In the genomic region with DNA sequence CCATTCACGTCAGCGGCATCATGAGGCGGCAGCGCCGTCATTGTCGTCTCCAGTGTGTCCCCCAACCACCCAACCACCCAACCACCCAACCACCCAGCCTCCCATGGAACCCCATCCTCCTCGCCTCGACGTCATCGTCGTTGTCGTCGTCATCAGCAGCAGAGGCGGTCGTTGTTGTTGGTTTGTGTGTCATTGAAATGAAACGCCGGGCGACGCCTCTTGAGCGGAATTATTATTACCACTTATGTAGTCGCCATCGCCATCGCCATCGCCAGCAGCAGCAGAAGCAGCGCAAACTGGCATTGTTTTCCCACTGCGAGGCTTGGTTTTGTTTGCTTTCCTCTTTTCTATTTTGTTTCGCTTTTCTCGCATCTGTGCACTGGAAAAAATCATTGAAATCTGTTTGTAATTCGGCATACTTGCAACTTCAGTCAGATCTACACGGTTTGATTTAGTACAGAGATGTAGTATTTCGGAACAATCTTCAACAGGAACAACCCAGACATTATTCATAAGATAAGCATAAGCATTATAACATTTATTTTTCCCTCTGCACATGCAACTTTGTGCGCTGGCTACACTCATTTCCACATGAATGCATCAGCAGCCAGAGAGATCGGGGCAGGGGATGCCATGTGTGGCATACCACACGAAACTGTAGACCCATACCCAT, we compare ENCODE assay signal across 2 fruit fly cellular contexts.
A peak's percentile ranks its signal among the peaks of the same experiment; 100 is the strongest.
TF ChIP-seq lines count a peak whose summit lies in the region.

No protein-coding gene starts in this region.

TF ChIP-seq in whole organism, embryonic, 481 proteins besides CTCF, POLR2A, EP300 and RAD21 (continued from another document and continues in another):
- peak; percentile 98 for TF ChIP-seq Antp (GFP tag; optimal IDR thresholded peaks at IDR 0.05; lab: Kevin White, UChicago)
- TF ChIP-seq CG15011 (GFP tag; optimal IDR thresholded peaks at IDR 0.05; lab: Kevin White, UChicago), result peak; percentile 80
- TF ChIP-seq ase (GFP tag; IDR thresholded peaks at IDR 0.05; lab: Robert Waterston, UW), result peak; percentile 91
- peak; percentile 54 for TF ChIP-seq gsb (GFP tag; IDR thresholded peaks at IDR 0.05; lab: Robert Waterston, UW)
- peak; percentile 88 for TF ChIP-seq CG3838 (GFP tag; optimal IDR thresholded peaks at IDR 0.05; lab: Kevin White, UChicago)
- peak; percentile 72 for TF ChIP-seq crol (GFP tag; IDR thresholded peaks at IDR 0.05; lab: Robert Waterston, UW)
- peak; percentile 97 for TF ChIP-seq tap (tag; optimal IDR thresholded peaks at IDR 0.05; lab: Kevin White, UChicago)
- peak; percentile 98 for TF ChIP-seq pnt (GFP tag; optimal IDR thresholded peaks at IDR 0.05; lab: Kevin White, UChicago)
- peak; percentile 90 for TF ChIP-seq wek (GFP tag; optimal IDR thresholded peaks at IDR 0.05; lab: Kevin White, UChicago)
- peak; percentile 86 for TF ChIP-seq CG7357 (GFP tag; IDR thresholded peaks at IDR 0.05; lab: Robert Waterston, UW)
- no peak for TF ChIP-seq hbn (GFP tag; IDR thresholded peaks at IDR 0.05; lab: Robert Waterston, UW; ENCODE audit: partially characterized antibody)
- peak; percentile 45; the same call in 1 of the 2 replicates for TF ChIP-seq wdn (GFP tag; IDR thresholded peaks at IDR 0.05; lab: Robert Waterston, UW)
- TF ChIP-seq CG14014 (GFP tag; IDR thresholded peaks at IDR 0.05; lab: Robert Waterston, UW), result peak; percentile 77
- TF ChIP-seq Max (GFP tag; optimal IDR thresholded peaks at IDR 0.05; lab: Kevin White, UChicago), result peak; percentile 94
- peak; percentile 98 for TF ChIP-seq Asciz (GFP tag; optimal IDR thresholded peaks at IDR 0.05; lab: Kevin White, UChicago)
- TF ChIP-seq Dbx (GFP tag; IDR thresholded peaks at IDR 0.05; lab: Robert Waterston, UW), result no peak
- peak; percentile 91 for TF ChIP-seq CG12155 (GFP tag; optimal IDR thresholded peaks at IDR 0.05; lab: Kevin White, UChicago)
- TF ChIP-seq Dfd (GFP tag; optimal IDR thresholded peaks at IDR 0.05; lab: Kevin White, UChicago), result no peak
- TF ChIP-seq ci (GFP tag; IDR thresholded peaks at IDR 0.05; lab: Robert Waterston, UW), result peak; percentile 99
- peak; percentile 79 for TF ChIP-seq BtbVII (GFP tag; optimal IDR thresholded peaks at IDR 0.05; lab: Kevin White, UChicago)
- no peak for TF ChIP-seq knrl (GFP tag; IDR thresholded peaks at IDR 0.05; lab: Robert Waterston, UW; ENCODE audit: partially characterized antibody)
- TF ChIP-seq CoRest (tag; optimal IDR thresholded peaks at IDR 0.05; lab: Kevin White, UChicago), result peak; percentile 96
- TF ChIP-seq Scr (GFP tag; IDR thresholded peaks at IDR 0.05; lab: Robert Waterston, UW; ENCODE audit: partially characterized antibody), result no peak
- TF ChIP-seq cad (GFP tag; optimal IDR thresholded peaks at IDR 0.05; lab: Kevin White, UChicago), result no peak
- TF ChIP-seq ATbp (GFP tag; optimal IDR thresholded peaks at IDR 0.05; lab: Kevin White, UChicago), result peak; percentile 99
- peak; percentile 94 for TF ChIP-seq H15 (GFP tag; IDR thresholded peaks at IDR 0.05; lab: Robert Waterston, UW)
- peak; percentile 25 for TF ChIP-seq Hmx (GFP tag; optimal IDR thresholded peaks at IDR 0.05; lab: Kevin White, UChicago)
- TF ChIP-seq GATAe (GFP tag; conservative IDR thresholded peaks at IDR 0.05; lab: Robert Waterston, UW), result no peak; the same call in 1 of the 2 replicates
- TF ChIP-seq Adf1 (GFP tag; IDR thresholded peaks at IDR 0.05; lab: Robert Waterston, UW), result no peak; the same call in 1 of the 2 replicates
- TF ChIP-seq Dek (tag; optimal IDR thresholded peaks at IDR 0.05; lab: Kevin White, UChicago), result peak; percentile 77
- peak; percentile 87 for TF ChIP-seq CG7987 (GFP tag; optimal IDR thresholded peaks at IDR 0.05; lab: Kevin White, UChicago)
- TF ChIP-seq CG5180 (GFP tag; optimal IDR thresholded peaks at IDR 0.05; lab: Kevin White, UChicago), result peak; percentile 83
- TF ChIP-seq CG4404 (GFP tag; IDR thresholded peaks at IDR 0.05; lab: Robert Waterston, UW), result peak; percentile 97
- peak; percentile 90 for TF ChIP-seq sima (GFP tag; optimal IDR thresholded peaks at IDR 0.05; lab: Kevin White, UChicago)
- no peak for TF ChIP-seq Bgb (GFP tag; IDR thresholded peaks at IDR 0.05; lab: Robert Waterston, UW; ENCODE audit: partially characterized antibody)
- peak; percentile 63 for TF ChIP-seq CG4328 (GFP tag; optimal IDR thresholded peaks at IDR 0.05; lab: Kevin White, UChicago)
- peak; percentile 80 for TF ChIP-seq CG2116 (GFP tag; optimal IDR thresholded peaks at IDR 0.05; lab: Kevin White, UChicago)
- TF ChIP-seq PHDP (tag; optimal IDR thresholded peaks at IDR 0.05; lab: Kevin White, UChicago), result peak; percentile 95
- TF ChIP-seq scrt (GFP tag; optimal IDR thresholded peaks at IDR 0.05; lab: Kevin White, UChicago), result peak; percentile 75
- TF ChIP-seq CG17612 (GFP tag; IDR thresholded peaks at IDR 0.05; lab: Robert Waterston, UW), result peak; percentile 72
- peak; percentile 71 for TF ChIP-seq CG31224 (GFP tag; IDR thresholded peaks at IDR 0.05; lab: Robert Waterston, UW)
- TF ChIP-seq CG16779 (GFP tag; IDR thresholded peaks at IDR 0.05; lab: Robert Waterston, UW), result no peak
- peak; percentile 96 for TF ChIP-seq CG7271 (tag; optimal IDR thresholded peaks at IDR 0.05; lab: Kevin White, UChicago)
- TF ChIP-seq nerfin-1 (tag; optimal IDR thresholded peaks at IDR 0.05; lab: Kevin White, UChicago), result peak; percentile 95
- TF ChIP-seq lab (GFP tag; optimal IDR thresholded peaks at IDR 0.05; lab: Kevin White, UChicago), result peak; percentile 90
- TF ChIP-seq pros (GFP tag; optimal IDR thresholded peaks at IDR 0.05; lab: Kevin White, UChicago), result peak; percentile 80
- peak; percentile 97 for TF ChIP-seq CG7839 (tag; optimal IDR thresholded peaks at IDR 0.05; lab: Kevin White, UChicago)
- TF ChIP-seq fu2 (GFP tag; optimal IDR thresholded peaks at IDR 0.05; lab: Kevin White, UChicago), result peak; percentile 86
- TF ChIP-seq CG2889 (GFP tag; IDR thresholded peaks at IDR 0.05; lab: Robert Waterston, UW), result peak; percentile 75
- TF ChIP-seq ash1 (GFP tag; optimal IDR thresholded peaks at IDR 0.05; lab: Kevin White, UChicago), result peak; percentile 30
- peak; percentile 98 for TF ChIP-seq pum (GFP tag; optimal IDR thresholded peaks at IDR 0.05; lab: Kevin White, UChicago)
- TF ChIP-seq CG1647 (GFP tag; optimal IDR thresholded peaks at IDR 0.05; lab: Kevin White, UChicago), result peak; percentile 94
- peak; percentile 100 for TF ChIP-seq sens (GFP tag; lab: Kevin White, UChicago)
- TF ChIP-seq CG1024 (GFP tag; IDR thresholded peaks at IDR 0.05; lab: Robert Waterston, UW), result peak; percentile 94
- peak; percentile 82 for TF ChIP-seq CG4360 (GFP tag; IDR thresholded peaks at IDR 0.05; lab: Robert Waterston, UW)
- TF ChIP-seq Aef1 (GFP tag; IDR thresholded peaks at IDR 0.05; lab: Robert Waterston, UW), result peak; percentile 62; the same call in 2 of the 3 replicates
- TF ChIP-seq zfh1 (GFP tag; IDR thresholded peaks at IDR 0.05; lab: Robert Waterston, UW), result peak; percentile 99
- TF ChIP-seq sug (tag; optimal IDR thresholded peaks at IDR 0.05; lab: Kevin White, UChicago), result peak; percentile 29
- TF ChIP-seq CG3407 (GFP tag; optimal IDR thresholded peaks at IDR 0.05; lab: Kevin White, UChicago), result peak; percentile 98
- TF ChIP-seq Rfx (GFP tag; IDR thresholded peaks at IDR 0.05; lab: Robert Waterston, UW), result peak; percentile 46; the same call in 1 of the 2 replicates
- TF ChIP-seq nom (GFP tag; optimal IDR thresholded peaks at IDR 0.05; lab: Kevin White, UChicago), result peak; percentile 91

TF ChIP-seq in whole organism, prepupa, 60 proteins besides CTCF, POLR2A, EP300 and RAD21 (continued from another document):
- TF ChIP-seq Eip75B (GFP tag; optimal IDR thresholded peaks at IDR 0.05; lab: Kevin White, UChicago), result peak; percentile 96
- peak; percentile 98 for TF ChIP-seq Gug (GFP tag; IDR thresholded peaks at IDR 0.05; lab: Robert Waterston, UW)
- peak; percentile 97 for TF ChIP-seq net (GFP tag; optimal IDR thresholded peaks at IDR 0.05; lab: Kevin White, UChicago)
- peak; percentile 98 for TF ChIP-seq CG10669 (GFP tag; optimal IDR thresholded peaks at IDR 0.05; lab: Kevin White, UChicago)
- peak; percentile 98 for TF ChIP-seq CG3919 (GFP tag; optimal IDR thresholded peaks at IDR 0.05; lab: Kevin White, UChicago)
- peak; percentile 97 for TF ChIP-seq fd59A (GFP tag; optimal IDR thresholded peaks at IDR 0.05; lab: Kevin White, UChicago)
- TF ChIP-seq Hr39 (GFP tag; optimal IDR thresholded peaks at IDR 0.05; lab: Kevin White, UChicago), result peak; percentile 85
- TF ChIP-seq CG32006 (GFP tag; optimal IDR thresholded peaks at IDR 0.05; lab: Kevin White, UChicago), result peak; percentile 99
- peak; percentile 88 for TF ChIP-seq CG34406 (GFP tag; optimal IDR thresholded peaks at IDR 0.05; lab: Kevin White, UChicago)
- peak; percentile 90 for TF ChIP-seq fkh (GFP tag; optimal IDR thresholded peaks at IDR 0.05; lab: Kevin White, UChicago)
- peak; percentile 70 for TF ChIP-seq Ets21C (GFP tag; optimal IDR thresholded peaks at IDR 0.05; lab: Kevin White, UChicago)
- peak; percentile 98 for TF ChIP-seq dac (GFP tag; optimal IDR thresholded peaks at IDR 0.05; lab: Kevin White, UChicago)
